Worm (Caenorhabditis elegans) whole organism, early embryonic: Measurements from ENCODE around the gene srbc-8.

ENCODE experiments used
- B0310.2 ChIP-seq: sonication (generic microtip); optimal IDR thresholded peaks from 2 replicates; lab custom pipeline; 2016; ENCODE audit warnings: mild to moderate bottlenecking, missing genetic modification characterization, missing compliant biosample characterization
- F13C5.2 ChIP-seq: sonication (generic microtip); optimal IDR thresholded peaks from 2 replicates; lab custom pipeline; 2017; ENCODE audit warnings: mild to moderate bottlenecking, missing genetic modification characterization, inconsistent platforms, missing compliant biosample characterization
- aly-1 ChIP-seq: sonication (generic microtip); optimal IDR thresholded peaks from 2 replicates; lab custom pipeline; 2016; ENCODE audit warnings: missing genetic modification characterization, missing compliant biosample characterization
- ama-1 ChIP-seq: fragments of 150-350 bp; optimal IDR thresholded peaks from 2 replicates; lab custom pipeline; 2014
- ceh-13 ChIP-seq: fragments of 200-800 bp; sonication (Bioruptor generic); optimal IDR thresholded peaks from 2 replicates; lab custom pipeline; 2018; ENCODE audit warnings: mild to moderate bottlenecking, missing genetic modification characterization, missing compliant biosample characterization
- ceh-36 ChIP-seq: sonication (generic microtip); optimal IDR thresholded peaks from 2 replicates; lab custom pipeline; 2016; ENCODE audit warnings: missing genetic modification characterization, inconsistent platforms, missing compliant biosample characterization
- ets-7 ChIP-seq: sonication (generic microtip); optimal IDR thresholded peaks from 2 replicates; lab custom pipeline; 2016; ENCODE audit warnings: missing genotype, missing genetic modification characterization, missing compliant biosample characterization
- flt-1 ChIP-seq: fragments of 200-800 bp; sonication (Bioruptor generic); IDR thresholded peaks from 2 replicates; pipeline ENCODE4 v1.3.6; 2022; ENCODE audit warnings: missing genetic modification characterization, missing compliant biosample characterization
- hmbx-1 ChIP-seq: sonication (generic microtip); optimal IDR thresholded peaks from 2 replicates; lab custom pipeline; 2016; ENCODE audit warnings: mild to moderate bottlenecking, missing genetic modification characterization, missing compliant biosample characterization
- hmg-4 ChIP-seq: fragments of 200-800 bp; sonication (Bioruptor generic); optimal IDR thresholded peaks from 2 replicates; lab custom pipeline; 2018; ENCODE audit warnings: mild to moderate bottlenecking, missing genetic modification characterization, missing compliant biosample characterization
- hnd-1 ChIP-seq: sonication (generic microtip); optimal IDR thresholded peaks from 2 replicates; lab custom pipeline; 2016; ENCODE audit warnings: missing genetic modification characterization, missing compliant biosample characterization
- pes-1 ChIP-seq: fragments of 200-800 bp; sonication (Bioruptor generic); IDR thresholded peaks from 2 replicates; pipeline ENCODE4 v1.3.6; 2022; ENCODE audit warnings: missing genetic modification reagents, missing genetic modification characterization, missing compliant biosample characterization
- scrt-1 ChIP-seq: fragments of 200-800 bp; sonication (Bioruptor generic); IDR thresholded peaks from 2 replicates; pipeline ENCODE4 v1.3.6; 2022; ENCODE audit warnings: missing genetic modification characterization, missing compliant biosample characterization
- sea-1 ChIP-seq: fragments of 200-800 bp; sonication (Bioruptor generic); conservative IDR thresholded peaks from 2 replicates; pipeline ENCODE4 v1.3.6; 2022; ENCODE audit warnings: missing genetic modification characterization, missing compliant biosample characterization
- tbx-11 ChIP-seq: fragments of 200-800 bp; sonication (Bioruptor generic); IDR thresholded peaks from 2 replicates; pipeline ENCODE4 v1.3.6; 2022; ENCODE audit warnings: missing genetic modification characterization, missing compliant biosample characterization
- tbx-37 ChIP-seq: fragments of 200-800 bp; sonication (Bioruptor generic); conservative IDR thresholded peaks from 2 replicates; pipeline ENCODE4 v1.3.6; 2022; ENCODE audit warnings: missing genetic modification reagents, missing genetic modification characterization, missing compliant biosample characterization
- tra-4 ChIP-seq: sonication (generic microtip); optimal IDR thresholded peaks from 2 replicates; lab custom pipeline; 2017; ENCODE audit warnings: missing genetic modification characterization, missing compliant biosample characterization

srbc-8 gene

ce11 chrV:7437538-7437937 is 47.4 kb downstream of the srbc-8 start, which contains the start of gene F25E5.9:
TSS of gene F25E5.9 (minus strand) at chrV:7437919.
- TF ChIP-seq scrt-1 (GFP tag; lab: Robert Waterston, UW) = no peak
- no peak for TF ChIP-seq hmg-4 (GFP tag; lab: Kevin White, UChicago)
- TF ChIP-seq F13C5.2 (tag; lab: Kevin White, UChicago) = no peak
- TF ChIP-seq ets-7 (tag; lab: Kevin White, UChicago) = no peak
- no peak for TF ChIP-seq aly-1 (tag; lab: Kevin White, UChicago)
- no peak for TF ChIP-seq ama-1 (lab: Kevin White, UChicago)
- no peak for TF ChIP-seq tbx-37 (GFP tag; lab: Robert Waterston, UW)
- no peak for TF ChIP-seq hnd-1 (tag; lab: Kevin White, UChicago)
- no peak for TF ChIP-seq tra-4 (tag; lab: Kevin White, UChicago)
- TF ChIP-seq ceh-36 = no peak
- TF ChIP-seq ceh-13 (GFP tag; lab: Kevin White, UChicago) = no peak
- no peak for TF ChIP-seq sea-1 (GFP tag; lab: Robert Waterston, UW)

DNA sequence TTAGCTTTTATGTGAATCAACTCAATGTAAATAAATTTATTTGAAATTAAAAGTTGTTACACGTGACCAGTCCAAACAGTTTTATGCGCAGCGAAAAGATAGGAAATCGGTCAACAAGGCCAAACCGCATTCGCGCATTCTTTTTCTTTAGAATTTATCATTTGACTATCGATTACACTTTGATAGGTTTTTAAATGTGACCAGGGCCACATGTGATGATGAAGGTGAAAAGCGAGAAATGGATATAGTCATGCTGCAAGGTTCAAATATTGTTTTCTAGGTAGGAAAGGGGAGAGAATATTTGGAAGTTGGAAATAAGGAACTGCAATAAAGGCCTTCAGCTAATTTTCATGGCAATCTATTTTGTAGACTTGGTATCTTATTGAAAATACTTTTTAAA is 48.0 kb downstream of the srbc-8 start:
- TF ChIP-seq pes-1 (GFP tag; lab: Robert Waterston, UW) (no peak), tbx-11 (GFP tag; lab: Robert Waterston, UW) (no peak), flt-1 (GFP tag; lab: Robert Waterston, UW) (no peak), F13C5.2 (tag; lab: Kevin White, UChicago) (no peak), sea-1 (GFP tag; lab: Robert Waterston, UW) (no peak), ceh-13 (GFP tag; lab: Kevin White, UChicago) (no peak), aly-1 (tag; lab: Kevin White, UChicago) (no peak), hnd-1 (tag; lab: Kevin White, UChicago) (no peak), ama-1 (lab: Kevin White, UChicago) (no peak), hmbx-1 (tag; lab: Kevin White, UChicago) (no peak), B0310.2 (tag; lab: Kevin White, UChicago) (no peak), ets-7 (tag; lab: Kevin White, UChicago) (no peak), tbx-37 (GFP tag; lab: Robert Waterston, UW) (no peak), hmg-4 (GFP tag; lab: Kevin White, UChicago) (no peak), scrt-1 (GFP tag; lab: Robert Waterston, UW) (no peak)

ce11 chrV:7436509-7436908 is 48.4 kb downstream of the srbc-8 start:
- TF ChIP-seq B0310.2 (tag; lab: Kevin White, UChicago) = no peak

DNA sequence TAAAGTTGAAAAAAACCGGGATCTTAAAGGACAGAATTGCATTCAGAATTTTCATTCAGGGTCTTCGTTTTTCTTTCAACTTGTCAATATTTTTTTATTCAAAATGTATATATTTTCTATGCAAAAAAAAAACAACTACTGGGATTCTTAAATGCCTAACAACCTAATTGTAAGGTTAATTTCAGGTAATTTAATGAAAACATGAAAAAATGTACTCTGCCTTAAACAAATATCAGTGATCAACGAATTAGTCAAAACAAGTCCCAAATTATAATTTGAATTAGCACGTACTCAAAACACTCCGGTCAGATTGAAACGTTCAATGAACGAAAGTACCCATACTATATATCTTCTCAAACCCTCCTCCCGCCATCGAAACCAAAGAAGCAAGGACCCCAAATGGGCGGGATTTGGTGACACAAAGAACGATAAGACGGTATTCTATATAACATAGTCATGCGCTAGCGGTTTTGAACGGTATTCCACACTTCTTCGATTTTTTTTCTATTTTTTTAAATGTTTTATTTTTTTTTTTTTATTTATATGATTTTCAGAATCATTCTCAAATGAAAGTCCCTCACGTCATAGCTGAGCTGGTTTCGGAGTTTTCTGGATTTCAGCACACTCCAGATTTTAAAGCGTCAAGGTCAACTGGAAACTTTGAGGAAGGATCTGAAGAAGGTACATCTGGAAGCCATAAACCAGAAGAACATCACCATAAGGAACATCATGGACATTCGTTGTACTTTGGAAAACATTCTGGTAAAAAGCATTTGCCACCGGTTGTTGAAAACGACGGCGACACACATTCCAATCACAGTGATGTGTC is 49.3 kb downstream of the srbc-8 start, which contains the start of the genes ddo-2 and F25E5.8:
Gene ddo-2 (minus strand): TSS at position 330 of the 829 bp plus-strand sequence.
Gene F25E5.8 (plus strand): TSS at position 555 of the 829 bp plus-strand sequence.
- no peak for TF ChIP-seq ceh-36
- no peak for TF ChIP-seq F13C5.2 (tag; lab: Kevin White, UChicago)
- TF ChIP-seq hnd-1 (tag; lab: Kevin White, UChicago) = no peak
- no peak for TF ChIP-seq aly-1 (tag; lab: Kevin White, UChicago)
- no peak for TF ChIP-seq ama-1 (lab: Kevin White, UChicago)
- no peak for TF ChIP-seq pes-1 (GFP tag; lab: Robert Waterston, UW)
- TF ChIP-seq tra-4 (tag; lab: Kevin White, UChicago) = no peak
- no peak for TF ChIP-seq flt-1 (GFP tag; lab: Robert Waterston, UW)
- no peak for TF ChIP-seq tbx-37 (GFP tag; lab: Robert Waterston, UW)
- no peak for TF ChIP-seq ceh-13 (GFP tag; lab: Kevin White, UChicago)
- TF ChIP-seq sea-1 (GFP tag; lab: Robert Waterston, UW) = no peak
- TF ChIP-seq scrt-1 (GFP tag; lab: Robert Waterston, UW) = no peak
- no peak for TF ChIP-seq hmbx-1 (tag; lab: Kevin White, UChicago)
- TF ChIP-seq ets-7 (tag; lab: Kevin White, UChicago) = no peak
- no peak for TF ChIP-seq tbx-11 (GFP tag; lab: Robert Waterston, UW)

ce11 chrV:7434805-7435363 is 50.0 kb downstream of the srbc-8 start:
- TF ChIP-seq F13C5.2 (tag; lab: Kevin White, UChicago) (no peak), hmbx-1 (tag; lab: Kevin White, UChicago) (no peak), sea-1 (GFP tag; lab: Robert Waterston, UW) (no peak), aly-1 (tag; lab: Kevin White, UChicago) (no peak), flt-1 (GFP tag; lab: Robert Waterston, UW) (no peak)
